Worm (Caenorhabditis elegans) whole organism, L3 larva: Measurements from ENCODE around the gene fipr-9.

ENCODE experiments used
- R02D3.7 ChIP-seq: fragments of 150-350 bp; optimal IDR thresholded peaks from 2 replicates; lab custom pipeline; 2014; ENCODE audit warnings: missing biosample characterization, missing genetic modification characterization
- ZK546.5 ChIP-seq: sonication (generic microtip); optimal IDR thresholded peaks from 2 replicates; lab custom pipeline; 2017; ENCODE audit warnings: missing biosample characterization, missing genetic modification characterization
- aly-2 ChIP-seq: fragments of 150-350 bp; optimal IDR thresholded peaks from 2 replicates; lab custom pipeline; 2014; ENCODE audit warnings: missing biosample characterization, missing genetic modification characterization
- ama-1 ChIP-seq: fragments of 150-350 bp; optimal IDR thresholded peaks from 2 replicates; lab custom pipeline; 2018
- ceh-16 ChIP-seq: sonication (generic microtip); optimal IDR thresholded peaks from 2 replicates; lab custom pipeline; 2017; ENCODE audit warnings: missing biosample characterization, missing genetic modification characterization
- ceh-28 ChIP-seq: fragments of 150-350 bp; optimal IDR thresholded peaks from 2 replicates; lab custom pipeline; 2014; ENCODE audit warnings: missing biosample characterization, missing genetic modification reagents, missing genetic modification characterization
- ceh-82 ChIP-seq: fragments of 150-350 bp; optimal IDR thresholded peaks from 2 replicates; lab custom pipeline; 2014; ENCODE audit warnings: missing biosample characterization, missing genetic modification characterization
- ceh-9 ChIP-seq: sonication (generic microtip); optimal IDR thresholded peaks from 2 replicates; lab custom pipeline; 2018; ENCODE audit warnings: missing biosample characterization, missing genetic modification characterization
- daf-12 ChIP-seq: fragments of 150-350 bp; optimal IDR thresholded peaks from 2 replicates; lab custom pipeline; 2014; ENCODE audit warnings: missing biosample characterization, missing genetic modification reagents, missing genetic modification characterization
- egl-27 ChIP-seq: sonication (generic microtip); optimal IDR thresholded peaks from 4 replicates; lab custom pipeline; 2017; ENCODE audit warnings: missing biosample characterization, missing genetic modification reagents, missing genetic modification characterization
- egl-5 ChIP-seq: fragments of 150-350 bp; optimal IDR thresholded peaks from 2 replicates; lab custom pipeline; 2017; ENCODE audit warnings: missing biosample characterization, missing genetic modification reagents, missing genetic modification characterization, inconsistent platforms
- elt-1 ChIP-seq: fragments of 150-350 bp; optimal IDR thresholded peaks from 2 replicates; lab custom pipeline; 2014; ENCODE audit warnings: missing biosample characterization, missing genetic modification characterization
- elt-2 ChIP-seq: sonication (generic microtip); optimal IDR thresholded peaks from 2 replicates; lab custom pipeline; 2016; ENCODE audit warnings: missing genetic modification reagents, mild to moderate bottlenecking, missing genetic modification characterization, missing compliant biosample characterization
- elt-3 ChIP-seq, 3 experiments: fragments of 150-350 bp in 1 of 3; sonication (generic microtip) in 2 of 3; optimal IDR thresholded peaks; 2 replicates in 2 of 3; 4 replicates in 1 of 3; lab custom pipeline; 2014 to 2017; ENCODE audit warnings: missing biosample characterization in 3 of 3, missing genetic modification characterization in 3 of 3
- eor-1 ChIP-seq, 2 experiments: fragments of 150-350 bp; optimal IDR thresholded peaks; 2 replicates each; lab custom pipeline; 2014 to 2018; ENCODE audit warnings: missing biosample characterization in 2 of 2, missing genetic modification characterization in 2 of 2
- fkh-10 ChIP-seq: sonication (generic microtip); optimal IDR thresholded peaks from 2 replicates; lab custom pipeline; 2017; ENCODE audit warnings: missing biosample characterization, missing genetic modification reagents, missing genetic modification characterization
- fkh-2 ChIP-seq: fragments of 150-350 bp; optimal IDR thresholded peaks from 2 replicates; lab custom pipeline; 2014; ENCODE audit warnings: missing biosample characterization, missing genetic modification reagents, missing genetic modification characterization
- fos-1 ChIP-seq: fragments of 150-350 bp; optimal IDR thresholded peaks from 2 replicates; lab custom pipeline; 2014; ENCODE audit warnings: missing biosample characterization, missing genetic modification characterization
- hmg-11 ChIP-seq: sonication (generic microtip); optimal IDR thresholded peaks from 2 replicates; lab custom pipeline; 2016; ENCODE audit warnings: missing genetic modification characterization, missing compliant biosample characterization
- jun-1 ChIP-seq: fragments of 150-350 bp; optimal IDR thresholded peaks from 2 replicates; lab custom pipeline; 2014; ENCODE audit warnings: missing biosample characterization, missing genetic modification reagents, missing genetic modification characterization
- lin-15B ChIP-seq: fragments of 150-350 bp; optimal IDR thresholded peaks from 2 replicates; lab custom pipeline; 2014; ENCODE audit warnings: missing biosample characterization, missing genetic modification characterization
- lin-39 ChIP-seq: fragments of 150-350 bp; optimal IDR thresholded peaks from 2 replicates; lab custom pipeline; 2018; ENCODE audit warnings: missing biosample characterization, missing genetic modification reagents, missing genetic modification characterization
- lsy-12 ChIP-seq: sonication (generic microtip); optimal IDR thresholded peaks from 2 replicates; lab custom pipeline; 2016; ENCODE audit warnings: mild to moderate bottlenecking, missing genetic modification characterization, missing compliant biosample characterization
- mdl-1 ChIP-seq: fragments of 150-350 bp; optimal IDR thresholded peaks from 2 replicates; lab custom pipeline; 2014; ENCODE audit warnings: missing biosample characterization, missing genetic modification characterization
- mml-1 ChIP-seq: fragments of 150-350 bp; sonication (generic microtip); optimal IDR thresholded peaks from 3 replicates; lab custom pipeline; 2014; ENCODE audit warnings: missing biosample characterization, missing genetic modification characterization
- nfya-1 ChIP-seq: sonication (generic microtip); optimal IDR thresholded peaks from 2 replicates; lab custom pipeline; 2017; ENCODE audit warnings: missing genetic modification characterization, mild to moderate bottlenecking, missing compliant biosample characterization, antibody characterized with exemption, moderate library complexity; ENCODE audit not compliant: insufficient read depth
- nhr-11 ChIP-seq: fragments of 150-350 bp; optimal IDR thresholded peaks from 2 replicates; lab custom pipeline; 2014; ENCODE audit warnings: missing biosample characterization, missing genetic modification characterization
- nhr-12 ChIP-seq: fragments of 150-350 bp; optimal IDR thresholded peaks from 2 replicates; lab custom pipeline; 2014; ENCODE audit warnings: missing biosample characterization, missing genetic modification characterization
- nhr-23 ChIP-seq: fragments of 150-350 bp; optimal IDR thresholded peaks from 2 replicates; lab custom pipeline; 2014; ENCODE audit warnings: missing biosample characterization, missing genetic modification reagents, missing genetic modification characterization
- nhr-237 ChIP-seq: fragments of 150-350 bp; optimal IDR thresholded peaks from 2 replicates; lab custom pipeline; 2014; ENCODE audit warnings: missing biosample characterization, missing genetic modification characterization
- nhr-25 ChIP-seq: sonication (generic microtip); optimal IDR thresholded peaks from 2 replicates; lab custom pipeline; 2017; ENCODE audit warnings: missing biosample characterization, missing genetic modification characterization
- nhr-28 ChIP-seq: fragments of 150-350 bp; optimal IDR thresholded peaks from 2 replicates; lab custom pipeline; 2014; ENCODE audit warnings: missing biosample characterization, missing genetic modification characterization
- nhr-43 ChIP-seq: sonication (generic microtip); optimal IDR thresholded peaks from 2 replicates; lab custom pipeline; 2016; ENCODE audit warnings: mild to moderate bottlenecking, missing genetic modification characterization, missing compliant biosample characterization; ENCODE audit not compliant: poor library complexity, severe bottlenecking
- nhr-67 ChIP-seq: fragments of 150-350 bp; optimal IDR thresholded peaks from 2 replicates; lab custom pipeline; 2014; ENCODE audit warnings: missing biosample characterization, missing genetic modification characterization
- nhr-76 ChIP-seq: fragments of 150-350 bp; sonication (generic microtip); optimal IDR thresholded peaks from 5 replicates; lab custom pipeline; 2014; ENCODE audit warnings: missing biosample characterization, missing genetic modification characterization
- nhr-77 ChIP-seq: fragments of 150-350 bp; optimal IDR thresholded peaks from 2 replicates; lab custom pipeline; 2014; ENCODE audit warnings: missing biosample characterization, missing genetic modification characterization
- pha-4 ChIP-seq: fragments of 150-350 bp; optimal IDR thresholded peaks from 2 replicates; lab custom pipeline; 2014; ENCODE audit warnings: missing biosample characterization, missing genetic modification reagents, missing genetic modification characterization
- pqm-1 ChIP-seq: fragments of 150-350 bp; optimal IDR thresholded peaks from 2 replicates; lab custom pipeline; 2017; ENCODE audit warnings: missing biosample characterization, missing genetic modification characterization, inconsistent platforms
- sea-2 ChIP-seq: fragments of 150-350 bp; sonication (generic microtip); optimal IDR thresholded peaks from 4 replicates; lab custom pipeline; 2014; ENCODE audit warnings: missing biosample characterization, missing genetic modification reagents, missing genetic modification characterization
- skn-1 ChIP-seq: fragments of 150-350 bp; optimal IDR thresholded peaks from 2 replicates; lab custom pipeline; 2014; ENCODE audit warnings: missing biosample characterization, missing genetic modification characterization
- snpc-4 ChIP-seq: fragments of 150-350 bp; optimal IDR thresholded peaks from 2 replicates; lab custom pipeline; 2014; ENCODE audit warnings: missing biosample characterization, missing genetic modification characterization
- tbx-2 ChIP-seq: sonication (generic microtip); optimal IDR thresholded peaks from 2 replicates; lab custom pipeline; 2016; ENCODE audit warnings: mild to moderate bottlenecking, missing genetic modification characterization, missing compliant biosample characterization
- unc-39 ChIP-seq: sonication (generic microtip); optimal IDR thresholded peaks from 4 replicates; lab custom pipeline; 2017; ENCODE audit warnings: missing biosample characterization, missing genetic modification characterization
- unc-62 ChIP-seq: fragments of 150-350 bp; sonication (generic microtip); optimal IDR thresholded peaks from 4 replicates; lab custom pipeline; 2014; ENCODE audit warnings: missing biosample characterization, missing genetic modification reagents, missing genetic modification characterization
- zag-1 ChIP-seq: fragments of 150-350 bp; optimal IDR thresholded peaks from 2 replicates; lab custom pipeline; 2014; ENCODE audit warnings: missing biosample characterization, missing genetic modification characterization
- ztf-11 ChIP-seq: fragments of 150-350 bp; optimal IDR thresholded peaks from 2 replicates; lab custom pipeline; 2014; ENCODE audit warnings: missing biosample characterization, missing genetic modification characterization
- ztf-4 ChIP-seq: fragments of 150-350 bp; optimal IDR thresholded peaks from 2 replicates; lab custom pipeline; 2014; ENCODE audit warnings: missing biosample characterization, missing genetic modification characterization

The fipr-9 gene

ce11 chrV:10221317-10221716 lies at the start of gene fipr-9, which contains the start of gene fipr-5:
fipr-9 (plus strand) TSS chrV:10221662.
fipr-5 (minus strand) TSS chrV:10221417.
- no peak for TF ChIP-seq skn-1 (tag; lab: Kevin White, UChicago)
- no peak for TF ChIP-seq ZK546.5
- no peak for TF ChIP-seq sea-2
- no peak for TF ChIP-seq fkh-10 (GFP tag; lab: Kevin White, UChicago)
- TF ChIP-seq elt-1 (tag; lab: Kevin White, UChicago), result no peak
- TF ChIP-seq eor-1 (tag; optimal IDR thresholded peaks at IDR 0.05; lab: Kevin White, UChicago), result no peak
- no peak for TF ChIP-seq daf-12 (tag; lab: Kevin White, UChicago)
- no peak for TF ChIP-seq mdl-1 (tag; lab: Kevin White, UChicago)
- TF ChIP-seq lin-39 (tag; lab: Kevin White, UChicago), result no peak
- TF ChIP-seq nfya-1 (tag; lab: Kevin White, UChicago), result no peak
- TF ChIP-seq hmg-11 (tag; lab: Kevin White, UChicago), result no peak
- no peak for TF ChIP-seq nhr-28
- no peak for TF ChIP-seq ceh-16 (tag; lab: Kevin White, UChicago)

ce11 chrV:10173653-10174052 lies 47.8 kb upstream of the fipr-9 start, which contains the start of gene egl-3:
egl-3 (minus strand) TSS chrV:10173753.
- TF ChIP-seq lsy-12 (tag; lab: Kevin White, UChicago), result no peak

DNA sequence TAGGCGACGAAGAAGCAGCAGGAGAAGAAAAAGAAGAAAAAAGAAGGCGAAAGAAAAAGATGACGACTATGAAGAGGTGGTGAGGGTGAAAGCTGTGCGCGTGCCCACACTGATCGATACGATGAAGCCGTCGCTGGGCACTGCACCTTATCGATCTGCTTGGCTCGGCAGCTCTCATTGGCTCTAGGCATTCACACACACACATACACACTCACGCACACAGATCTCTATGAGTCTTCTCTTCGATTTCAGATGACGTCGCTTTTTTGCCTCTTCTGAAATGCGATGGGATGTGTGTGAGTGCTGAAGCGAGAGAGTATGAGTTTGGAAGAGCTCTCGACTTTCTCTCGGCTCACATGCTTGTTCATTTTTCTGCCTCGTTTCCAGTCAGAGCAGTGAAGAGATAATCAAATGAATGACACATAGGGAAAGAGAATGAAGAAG lies 46.8 kb upstream of the fipr-9 start:
- TF ChIP-seq daf-12 (tag; lab: Kevin White, UChicago) (no peak), egl-27 (tag; lab: Kevin White, UChicago) (no peak), ceh-9 (tag; lab: Kevin White, UChicago) (no peak), sea-2 (peak; percentile 60), aly-2 (tag; lab: Kevin White, UChicago) (no peak), pha-4 (tag; lab: Kevin White, UChicago) (no peak), zag-1 (peak; percentile 69), nhr-28 (no peak), nhr-77 (tag; lab: Kevin White, UChicago) (no peak), nhr-237 (tag; lab: Kevin White, UChicago) (no peak), mml-1 (tag; lab: Kevin White, UChicago) (no peak), jun-1 (no peak), snpc-4 (tag; lab: Kevin White, UChicago) (peak; percentile 35), nhr-67 (tag; lab: Kevin White, UChicago) (no peak), lin-15B (tag; lab: Kevin White, UChicago) (peak; percentile 47), egl-5 (tag; lab: Kevin White, UChicago) (peak; percentile 36), ztf-4 (tag; lab: Kevin White, UChicago) (no peak), nhr-76 (tag; lab: Kevin White, UChicago) (no peak), hmg-11 (tag; lab: Kevin White, UChicago) (peak; percentile 91), unc-62 (GFP tag; lab: Kevin White, UChicago) (peak; percentile 66), ceh-28 (tag; lab: Kevin White, UChicago) (peak; percentile 88), mdl-1 (tag; lab: Kevin White, UChicago) (peak; percentile 10), ZK546.5 (no peak), unc-39 (tag; lab: Kevin White, UChicago) (no peak), pqm-1 (no peak), eor-1 (tag; optimal IDR thresholded peaks at IDR 0.05; lab: Kevin White, UChicago) (no peak), lin-39 (tag; lab: Kevin White, UChicago) (peak; percentile 85), ceh-16 (tag; lab: Kevin White, UChicago) (no peak), nhr-43 (tag; lab: Kevin White, UChicago) (no peak), fkh-10 (GFP tag; lab: Kevin White, UChicago) (peak; percentile 95), ceh-82 (tag; lab: Kevin White, UChicago) (no peak), elt-3 (tag; optimal IDR thresholded peaks at IDR 0.05; lab: Kevin White, UChicago) (no peak), lsy-12 (tag; lab: Kevin White, UChicago) (peak; percentile 57), ztf-11 (tag; lab: Kevin White, UChicago) (no peak), nhr-12 (tag; lab: Kevin White, UChicago) (no peak), fos-1 (no peak), ama-1 (lab: Kevin White, UChicago) (no peak), fkh-2 (tag; lab: Kevin White, UChicago) (no peak), nhr-25 (tag; lab: Kevin White, UChicago) (no peak), R02D3.7 (tag; lab: Kevin White, UChicago) (no peak), nfya-1 (tag; lab: Kevin White, UChicago) (peak; percentile 98), nhr-23 (tag; lab: Kevin White, UChicago) (no peak), nhr-11 (peak; percentile 79), elt-1 (tag; lab: Kevin White, UChicago) (peak; percentile 55), skn-1 (tag; lab: Kevin White, UChicago) (no peak), tbx-2 (tag; lab: Kevin White, UChicago) (peak; percentile 72), elt-2 (tag; lab: Kevin White, UChicago) (no peak)
